Worm (Caenorhabditis elegans): ENCODE measurements around the gene F39H12.3.
A peak's percentile ranks its signal among the peaks of the same experiment; 100 is the strongest.

Gene F39H12.3

DNA sequence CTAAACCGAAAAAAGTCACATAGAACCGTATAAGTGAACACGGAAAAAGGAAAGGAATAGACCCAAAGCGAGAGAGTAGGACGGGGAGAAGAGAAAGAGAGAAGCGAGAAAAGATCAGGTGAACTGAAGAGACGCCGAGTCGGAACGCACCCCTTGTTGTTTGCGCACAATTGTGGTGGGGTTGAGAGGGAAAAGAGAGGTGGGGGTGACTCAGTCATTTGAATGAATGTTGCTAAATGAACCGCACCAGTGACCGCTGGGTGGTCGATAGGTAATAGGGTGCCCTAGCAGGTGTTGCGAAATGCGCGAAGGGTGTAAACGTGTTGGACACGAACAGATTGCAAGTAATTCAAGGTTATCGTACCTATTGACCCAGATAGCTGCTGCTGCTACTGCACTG lies 29.7 kb upstream of the F39H12.3 start, which contains the start of gene lgl-1 (continued):
- no peak for TF ChIP-seq hif-1 (tag; optimal IDR thresholded peaks at IDR 0.05)
- no peak for TF ChIP-seq nhr-76 (tag; optimal IDR thresholded peaks at IDR 0.05)
- no peak for TF ChIP-seq lim-7 (GFP tag; IDR thresholded peaks at IDR 0.05)
- 0 out of 2 replicates have a peak, but pooled peaks have one; percentile 31 for TF ChIP-seq T26A8.4 (GFP tag; IDR thresholded peaks at IDR 0.05)
- TF ChIP-seq Y75B8A.6 (GFP tag; IDR thresholded peaks at IDR 0.05): no peak
- TF ChIP-seq D1046.2 (GFP tag; IDR thresholded peaks at IDR 0.05): no peak
- no peak for TF ChIP-seq ztf-7 (tag; optimal IDR thresholded peaks at IDR 0.05)
- no peak for TF ChIP-seq nhr-42 (GFP tag; IDR thresholded peaks at IDR 0.05)
- TF ChIP-seq T20F7.1 (GFP tag; optimal IDR thresholded peaks at IDR 0.05): no peak
- TF ChIP-seq nhr-102 (tag; optimal IDR thresholded peaks at IDR 0.05): no peak
- no peak for TF ChIP-seq snpc-1.2 (GFP tag; IDR thresholded peaks at IDR 0.05)
- TF ChIP-seq ztf-11 (tag; optimal IDR thresholded peaks at IDR 0.05): no peak
- TF ChIP-seq R02D3.7 (tag; optimal IDR thresholded peaks at IDR 0.05): no peak
- TF ChIP-seq mxl-3 (GFP tag; optimal IDR thresholded peaks at IDR 0.05): peak; percentile 45
- TF ChIP-seq nhr-48 (tag; optimal IDR thresholded peaks at IDR 0.05): no peak
- no peak for TF ChIP-seq madf-5 (GFP tag; IDR thresholded peaks at IDR 0.05)
- no peak for TF ChIP-seq pqm-1 (tag; optimal IDR thresholded peaks at IDR 0.05)
- no peak for TF ChIP-seq zfp-3 (GFP tag; conservative IDR thresholded peaks at IDR 0.05)
- TF ChIP-seq nhr-28 (tag; optimal IDR thresholded peaks at IDR 0.05): peak; percentile 52
- TF ChIP-seq rbr-2 (tag; optimal IDR thresholded peaks at IDR 0.05): peak; percentile 24
- no peak for TF ChIP-seq pha-4 (GFP tag; IDR thresholded peaks at IDR 0.05)
- TF ChIP-seq pha-4 (tag; optimal IDR thresholded peaks at IDR 0.05): peak; percentile 23
- no peak for TF ChIP-seq nhr-41 (GFP tag; IDR thresholded peaks at IDR 0.05)
- no peak for TF ChIP-seq unc-39 (tag; optimal IDR thresholded peaks at IDR 0.05)
- no peak for TF ChIP-seq lin-39 (tag; optimal IDR thresholded peaks at IDR 0.05)
- no peak for TF ChIP-seq nhr-77 (tag; optimal IDR thresholded peaks at IDR 0.05)
- no peak for TF ChIP-seq dmd-8 (GFP tag; IDR thresholded peaks at IDR 0.05)
- TF ChIP-seq hmg-1.1 (GFP tag; IDR thresholded peaks at IDR 0.05): peak; percentile 72
- no peak for TF ChIP-seq zip-2 (tag; optimal IDR thresholded peaks at IDR 0.05)
- TF ChIP-seq daf-12 (tag; optimal IDR thresholded peaks at IDR 0.05): no peak
- TF ChIP-seq php-3 (GFP tag; IDR thresholded peaks at IDR 0.05): no peak
- no peak for TF ChIP-seq cey-2 (tag; optimal IDR thresholded peaks at IDR 0.05; ENCODE audit: borderline replicate concordance, insufficient read depth)
- TF ChIP-seq hlh-11 (tag; optimal IDR thresholded peaks at IDR 0.05): peak; percentile 39
- no peak for TF ChIP-seq saeg-2 (GFP tag; IDR thresholded peaks at IDR 0.05)
- no peak for TF ChIP-seq lin-15B (tag; optimal IDR thresholded peaks at IDR 0.05)
- TF ChIP-seq arid-1 (GFP tag; conservative IDR thresholded peaks at IDR 0.05): no peak
- TF ChIP-seq nhr-111 (GFP tag; optimal IDR thresholded peaks at IDR 0.05): no peak
- TF ChIP-seq aha-1 (tag): peak; percentile 58
- no peak for TF ChIP-seq daf-16 (GFP tag; optimal IDR thresholded peaks at IDR 0.05)
- TF ChIP-seq daf-16 (tag; optimal IDR thresholded peaks at IDR 0.05): peak; percentile 75
- TF ChIP-seq daf-19 (GFP tag; conservative IDR thresholded peaks at IDR 0.05): no peak
- no peak for TF ChIP-seq attf-4 (tag; optimal IDR thresholded peaks at IDR 0.05)
- peak; percentile 33 for TF ChIP-seq dve-1 (tag; optimal IDR thresholded peaks at IDR 0.05; ENCODE audit: insufficient read depth)
- no peak for TF ChIP-seq spr-1 (tag; optimal IDR thresholded peaks at IDR 0.05)
- TF ChIP-seq ces-1 (GFP tag; optimal IDR thresholded peaks at IDR 0.05): no peak
- no peak for TF ChIP-seq nhr-25 (tag; optimal IDR thresholded peaks at IDR 0.05; ENCODE audit: borderline replicate concordance, insufficient read depth)
- TF ChIP-seq unc-130 (GFP tag; optimal IDR thresholded peaks at IDR 0.05): no peak
- TF ChIP-seq vab-7 (GFP tag; IDR thresholded peaks at IDR 0.05): no peak
- TF ChIP-seq ZK546.5 (tag; optimal IDR thresholded peaks at IDR 0.05): no peak
- no peak for TF ChIP-seq spr-3 (GFP tag; optimal IDR thresholded peaks at IDR 0.05)
- no peak for TF ChIP-seq ZK337.2 (GFP tag; IDR thresholded peaks at IDR 0.05)
- no peak for TF ChIP-seq ceh-82 (tag; optimal IDR thresholded peaks at IDR 0.05)
- TF ChIP-seq egl-43 (GFP tag; IDR thresholded peaks at IDR 0.05): peak; percentile 58; the same call in 1 of the 2 replicates

Measured in whole organism, L4 larva.